Worm (Caenorhabditis elegans): Measurements from ENCODE around the gene K06G5.1.

- TF ChIP-seq mbf-1 (tag; optimal IDR thresholded peaks at IDR 0.05) (no peak), fos-1 (tag; optimal IDR thresholded peaks at IDR 0.05) (no peak), zag-1 (tag; optimal IDR thresholded peaks at IDR 0.05) (no peak), ztf-1 (GFP tag; conservative IDR thresholded peaks at IDR 0.05) (no peak), elt-3 (tag; optimal IDR thresholded peaks at IDR 0.05) (no peak), snpc-4 (tag; optimal IDR thresholded peaks at IDR 0.05) (no peak), unc-62 (GFP tag; optimal IDR thresholded peaks at IDR 0.05) (no peak), alr-1 (tag; optimal IDR thresholded peaks at IDR 0.05) (no peak), elt-1 (tag; optimal IDR thresholded peaks at IDR 0.05) (no peak), ama-1 (optimal IDR thresholded peaks at IDR 0.05) (no peak), nhr-12 (tag; optimal IDR thresholded peaks at IDR 0.05) (no peak), nhr-11 (tag; optimal IDR thresholded peaks at IDR 0.05) (no peak), aly-2 (tag; optimal IDR thresholded peaks at IDR 0.05) (no peak), nhr-10 (tag; optimal IDR thresholded peaks at IDR 0.05) (no peak)
Observed at ce11 chrX:14234932-14235331, 20.2 kb downstream of the K06G5.1 start, which contains the start of gene srg-37.
